Worm (Caenorhabditis elegans) whole organism, L4 larva: ENCODE measurements around the gene ZC190.6.

ENCODE experiments used
- F10B5.3 ChIP-seq: sonication (generic microtip); optimal IDR thresholded peaks from 2 replicates; lab custom pipeline; 2016; ENCODE audit warnings: mild to moderate bottlenecking, missing genetic modification characterization, missing compliant biosample characterization
- F26F4.8 ChIP-seq: fragments of 200-800 bp; sonication (Bioruptor generic); conservative IDR thresholded peaks from 2 replicates; pipeline ENCODE4 v1.3.6; 2022; ENCODE audit warnings: missing genetic modification characterization, missing compliant biosample characterization
- F37D6.2 ChIP-seq: sonication (generic microtip); optimal IDR thresholded peaks from 2 replicates; lab custom pipeline; 2016; ENCODE audit warnings: mild to moderate bottlenecking, missing genetic modification characterization, missing compliant biosample characterization
- F49E8.2 ChIP-seq: sonication (generic microtip); optimal IDR thresholded peaks from 2 replicates; lab custom pipeline; 2016; ENCODE audit warnings: missing compliant biosample characterization, mild to moderate bottlenecking, missing genetic modification characterization, borderline replicate concordance
- R02D3.7 ChIP-seq: fragments of 150-350 bp; sonication (generic microtip); optimal IDR thresholded peaks from 3 replicates; lab custom pipeline; 2014; ENCODE audit warnings: missing biosample characterization, missing genetic modification characterization
- T26A8.4 ChIP-seq: fragments of 200-800 bp; sonication (Bioruptor generic); IDR thresholded peaks from 2 replicates; pipeline ENCODE4 v1.3.6; 2022; ENCODE audit warnings: missing genetic modification characterization, missing compliant biosample characterization
- Y5F2A.4 ChIP-seq: fragments of 200-800 bp; sonication (Bioruptor generic); optimal IDR thresholded peaks from 2 replicates; lab custom pipeline; 2018; ENCODE audit warnings: mild to moderate bottlenecking, missing genetic modification characterization, missing compliant biosample characterization
- Y75B8A.6 ChIP-seq: fragments of 200-800 bp; sonication (Bioruptor generic); IDR thresholded peaks from 2 replicates; pipeline ENCODE4 v1.3.6; 2022; ENCODE audit warnings: missing genetic modification reagents, missing genetic modification characterization, missing compliant biosample characterization
- ZK337.2 ChIP-seq: fragments of 200-800 bp; sonication (Bioruptor generic); IDR thresholded peaks from 2 replicates; pipeline ENCODE4 v1.3.6; 2022; ENCODE audit warnings: missing genetic modification reagents, missing genetic modification characterization, missing compliant biosample characterization
- ZK546.5 ChIP-seq, 2 experiments: sonication (generic microtip); optimal IDR thresholded peaks; 2 replicates each; lab custom pipeline; 2017; ENCODE audit warnings: missing biosample characterization in 2 of 2, missing genetic modification characterization in 2 of 2
- aha-1 ChIP-seq: fragments of 150-350 bp; peaks from one replicate; lab custom pipeline; 2014; ENCODE audit warnings: missing biosample characterization, missing genetic modification characterization
- ama-1 ChIP-seq: fragments of 150-350 bp; optimal IDR thresholded peaks from 2 replicates; lab custom pipeline; 2014; ENCODE audit warnings: inconsistent platforms, mixed read lengths
- ceh-20 ChIP-seq: fragments of 200-800 bp; sonication (Bioruptor generic); IDR thresholded peaks from 2 replicates; pipeline ENCODE4 v1.3.6; 2022; ENCODE audit warnings: missing genetic modification reagents, missing genetic modification characterization, missing compliant biosample characterization
- ceh-28 ChIP-seq: fragments of 150-350 bp; optimal IDR thresholded peaks from 2 replicates; lab custom pipeline; 2014; ENCODE audit warnings: missing biosample characterization, missing genetic modification reagents, missing genetic modification characterization
- ceh-32 ChIP-seq: sonication (generic microtip); optimal IDR thresholded peaks from 2 replicates; lab custom pipeline; 2016; ENCODE audit warnings: mild to moderate bottlenecking, missing genetic modification characterization, missing compliant biosample characterization; ENCODE audit not compliant: poor library complexity
- ceh-62 ChIP-seq: sonication (generic microtip); optimal IDR thresholded peaks from 2 replicates; lab custom pipeline; 2017; ENCODE audit warnings: missing biosample characterization, missing genetic modification characterization
- ceh-82 ChIP-seq: sonication (generic microtip); optimal IDR thresholded peaks from 2 replicates; lab custom pipeline; 2017; ENCODE audit warnings: missing biosample characterization, missing genetic modification characterization
- daf-12 ChIP-seq: fragments of 150-350 bp; optimal IDR thresholded peaks from 2 replicates; lab custom pipeline; 2014; ENCODE audit warnings: missing biosample characterization, missing genetic modification reagents, missing genetic modification characterization
- daf-19 ChIP-seq: fragments of 200-800 bp; sonication (Bioruptor generic); conservative IDR thresholded peaks from 2 replicates; pipeline ENCODE4 v1.3.6; 2022; ENCODE audit warnings: missing genetic modification characterization, missing compliant biosample characterization
- dmd-6 ChIP-seq: fragments of 200-800 bp; sonication (Bioruptor generic); IDR thresholded peaks from 2 replicates; pipeline ENCODE4 v1.3.6; 2022; ENCODE audit warnings: missing genetic modification reagents, missing genetic modification characterization, missing compliant biosample characterization
- dmd-9 ChIP-seq: fragments of 200-800 bp; sonication (Bioruptor generic); IDR thresholded peaks from 2 replicates; pipeline ENCODE4 v1.3.6; 2022; ENCODE audit warnings: missing genetic modification reagents, missing genetic modification characterization, missing compliant biosample characterization
- dve-1 ChIP-seq: sonication (generic microtip); optimal IDR thresholded peaks from 2 replicates; lab custom pipeline; 2017; ENCODE audit warnings: antibody characterized with exemption, mild to moderate bottlenecking, missing genetic modification characterization, missing compliant biosample characterization; ENCODE audit not compliant: insufficient read depth
- egl-43 ChIP-seq: fragments of 200-800 bp; sonication (Bioruptor generic); IDR thresholded peaks from 2 replicates; pipeline ENCODE4 v1.3.6; 2022; ENCODE audit warnings: missing genetic modification reagents, missing genetic modification characterization, missing compliant biosample characterization
- gei-8 ChIP-seq: fragments of 200-800 bp; sonication (Bioruptor generic); optimal IDR thresholded peaks from 2 replicates; lab custom pipeline; 2018; ENCODE audit warnings: mild to moderate bottlenecking, missing genetic modification characterization, missing compliant biosample characterization
- hif-1 ChIP-seq, 2 experiments: sonication (generic microtip); optimal IDR thresholded peaks; 2 replicates each; lab custom pipeline; 2016 to 2017; ENCODE audit warnings: missing compliant biosample characterization in 2 of 2, missing genetic modification characterization in 2 of 2, missing genetic modification reagents in 2 of 2, missing genotype in 2 of 2, mild to moderate bottlenecking in 1 of 2
- hlh-30 ChIP-seq: sonication (generic microtip); optimal IDR thresholded peaks from 2 replicates; lab custom pipeline; 2017; ENCODE audit warnings: antibody characterized with exemption, mild to moderate bottlenecking, missing genetic modification characterization, missing compliant biosample characterization; ENCODE audit not compliant: insufficient read depth
- jun-1 ChIP-seq: fragments of 150-350 bp; optimal IDR thresholded peaks from 2 replicates; lab custom pipeline; 2014; ENCODE audit warnings: missing biosample characterization, missing genetic modification reagents, missing genetic modification characterization
- lin-13 ChIP-seq: fragments of 150-350 bp; optimal IDR thresholded peaks from 2 replicates; lab custom pipeline; 2014; ENCODE audit warnings: missing biosample characterization, missing genetic modification reagents, missing genetic modification characterization
- mdl-1 ChIP-seq, 2 experiments: fragments of 150-350 bp in 1 of 2; sonication (generic microtip) in 1 of 2; optimal IDR thresholded peaks; 2 replicates each; lab custom pipeline; 2014 to 2017; ENCODE audit warnings: missing biosample characterization in 2 of 2, missing genetic modification characterization in 2 of 2
- mdt-29 ChIP-seq: fragments of 200-800 bp; sonication (Bioruptor generic); IDR thresholded peaks from 2 replicates; pipeline ENCODE4 v1.3.6; 2022; ENCODE audit warnings: missing genetic modification reagents, missing genetic modification characterization, missing compliant biosample characterization
- nhr-11 ChIP-seq: fragments of 150-350 bp; optimal IDR thresholded peaks from 2 replicates; lab custom pipeline; 2014; ENCODE audit warnings: missing biosample characterization, missing genetic modification characterization
- nhr-237 ChIP-seq: sonication (generic microtip); optimal IDR thresholded peaks from 2 replicates; lab custom pipeline; 2017; ENCODE audit warnings: missing biosample characterization, missing genetic modification characterization
- nhr-28 ChIP-seq: fragments of 150-350 bp; optimal IDR thresholded peaks from 2 replicates; lab custom pipeline; 2014; ENCODE audit warnings: missing biosample characterization, missing genetic modification characterization
- nhr-48 ChIP-seq: sonication (generic microtip); optimal IDR thresholded peaks from 2 replicates; lab custom pipeline; 2016; ENCODE audit warnings: mild to moderate bottlenecking, missing genetic modification characterization, missing compliant biosample characterization
- nhr-76 ChIP-seq: fragments of 150-350 bp; optimal IDR thresholded peaks from 2 replicates; lab custom pipeline; 2014; ENCODE audit warnings: missing biosample characterization, missing genetic modification characterization
- rbr-2 ChIP-seq: sonication (generic microtip); optimal IDR thresholded peaks from 2 replicates; lab custom pipeline; 2016; ENCODE audit warnings: missing genotype, missing genetic modification characterization, missing compliant biosample characterization
- saeg-2 ChIP-seq: fragments of 200-800 bp; sonication (Bioruptor generic); IDR thresholded peaks from 2 replicates; pipeline ENCODE4 v1.3.6; 2022; ENCODE audit warnings: missing genetic modification reagents, missing genetic modification characterization, missing compliant biosample characterization
- sdz-12 ChIP-seq: fragments of 200-800 bp; sonication (Bioruptor generic); optimal IDR thresholded peaks from 2 replicates; lab custom pipeline; 2018; ENCODE audit warnings: mild to moderate bottlenecking, missing genetic modification characterization, missing compliant biosample characterization
- tra-1 ChIP-seq: fragments of 200-800 bp; sonication (Bioruptor generic); IDR thresholded peaks from 2 replicates; pipeline ENCODE4 v1.3.6; 2022; ENCODE audit warnings: missing genetic modification reagents, missing genetic modification characterization, missing compliant biosample characterization
- unc-130 ChIP-seq: sonication (generic microtip); optimal IDR thresholded peaks from 2 replicates; lab custom pipeline; 2016; ENCODE audit warnings: missing genetic modification reagents, missing genetic modification characterization, missing compliant biosample characterization
- unc-62 ChIP-seq, 3 experiments: fragments of 150-350 bp in 1 of 3; sonication (generic microtip); optimal IDR thresholded peaks in 2 of 3; peaks in 1 of 3; 1 replicate in 1 of 3; 2 replicates in 2 of 3; lab custom pipeline; 2014 to 2017; ENCODE audit warnings: missing biosample characterization in 3 of 3, missing genetic modification characterization in 3 of 3, missing genetic modification reagents in 3 of 3, missing genotype in 1 of 3
- ztf-7 ChIP-seq: fragments of 150-350 bp; optimal IDR thresholded peaks from 2 replicates; lab custom pipeline; 2014; ENCODE audit warnings: missing biosample characterization, missing genetic modification characterization

ZC190.6 gene

DNA sequence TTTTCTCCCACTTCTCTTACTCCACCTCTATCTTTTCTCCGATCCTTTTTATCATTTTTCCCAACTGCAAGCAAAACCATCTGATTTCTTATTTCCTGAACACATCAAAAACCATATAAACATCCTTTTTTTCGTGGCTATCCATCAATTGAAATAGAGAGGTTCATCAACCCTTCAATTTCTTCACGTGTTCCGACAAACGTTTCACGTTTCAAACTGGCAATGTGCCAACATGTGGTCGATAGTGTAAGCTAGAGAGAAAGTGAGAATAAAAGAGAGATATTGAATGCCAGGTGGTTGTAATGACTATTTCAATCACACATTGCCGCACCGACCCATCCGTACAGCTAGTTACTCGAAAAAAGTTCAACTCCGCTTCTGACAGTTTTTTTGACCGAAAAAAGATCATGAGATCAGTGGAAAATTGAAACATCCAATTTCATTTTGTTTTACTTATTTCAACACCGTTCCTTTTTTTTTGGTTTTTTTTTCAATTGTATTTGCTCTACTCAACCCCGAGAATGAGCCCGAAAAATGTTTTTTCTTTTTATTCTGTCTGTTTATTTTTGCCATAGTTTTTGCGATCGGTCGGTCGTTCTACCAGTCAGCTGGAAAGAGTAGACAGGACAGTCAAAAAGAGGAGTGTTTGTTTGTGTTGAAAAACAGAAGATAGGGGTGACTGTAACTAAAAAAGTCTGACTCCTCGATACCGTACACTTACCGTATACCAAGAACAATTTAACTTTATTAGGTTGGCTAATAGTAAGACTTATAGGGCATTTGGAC lies 18.3 kb downstream of the ZC190.6 start (continued):
- TF ChIP-seq mdl-1 (tag; optimal IDR thresholded peaks at IDR 0.05; lab: Kevin White, UChicago) = peak; percentile 21 to 65
- no peak for TF ChIP-seq egl-43 (GFP tag; lab: Robert Waterston, UW)
- TF ChIP-seq ZK546.5 (tag; optimal IDR thresholded peaks at IDR 0.05; lab: Kevin White, UChicago) = no peak
- TF ChIP-seq nhr-11 (tag; lab: Kevin White, UChicago) = peak; percentile 42
- TF ChIP-seq nhr-48 (tag; lab: Kevin White, UChicago) = peak; percentile 14
- TF ChIP-seq nhr-237 (tag; lab: Kevin White, UChicago) = no peak
- no peak for TF ChIP-seq ama-1 (lab: Kevin White, UChicago)
- peak; percentile 67 for TF ChIP-seq hlh-30 (tag; lab: Kevin White, UChicago)
- no peak for TF ChIP-seq jun-1 (tag; lab: Kevin White, UChicago)
- no peak for TF ChIP-seq daf-19 (GFP tag; lab: Robert Waterston, UW)
- TF ChIP-seq F26F4.8 (GFP tag; lab: Robert Waterston, UW) = no peak
- TF ChIP-seq F37D6.2 (tag; lab: Kevin White, UChicago) = no peak
- TF ChIP-seq sdz-12 = no peak
- no peak for TF ChIP-seq dmd-9 (GFP tag; lab: Robert Waterston, UW)
- TF ChIP-seq ceh-82 (tag; lab: Kevin White, UChicago) = no peak
- TF ChIP-seq aha-1 (tag; lab: Kevin White, UChicago) = peak; percentile 56
- no peak for TF ChIP-seq F49E8.2 (tag; lab: Kevin White, UChicago)
- no peak for TF ChIP-seq F10B5.3 (tag; lab: Kevin White, UChicago)
- no peak for TF ChIP-seq ztf-7 (tag; lab: Kevin White, UChicago)
- TF ChIP-seq R02D3.7 (tag; lab: Kevin White, UChicago) = no peak
- no peak for TF ChIP-seq nhr-76 (tag; lab: Kevin White, UChicago)
- TF ChIP-seq ceh-32 = no peak
- peak; percentile 0 for TF ChIP-seq gei-8
- 0 out of 2 replicates have a peak, but pooled peaks have one; percentile 56 for TF ChIP-seq tra-1
- TF ChIP-seq ceh-20 (GFP tag; lab: Robert Waterston, UW) = peak; percentile 57; the same call in 1 of the 2 replicates
- no peak for TF ChIP-seq Y75B8A.6 (GFP tag; lab: Robert Waterston, UW)

DNA sequence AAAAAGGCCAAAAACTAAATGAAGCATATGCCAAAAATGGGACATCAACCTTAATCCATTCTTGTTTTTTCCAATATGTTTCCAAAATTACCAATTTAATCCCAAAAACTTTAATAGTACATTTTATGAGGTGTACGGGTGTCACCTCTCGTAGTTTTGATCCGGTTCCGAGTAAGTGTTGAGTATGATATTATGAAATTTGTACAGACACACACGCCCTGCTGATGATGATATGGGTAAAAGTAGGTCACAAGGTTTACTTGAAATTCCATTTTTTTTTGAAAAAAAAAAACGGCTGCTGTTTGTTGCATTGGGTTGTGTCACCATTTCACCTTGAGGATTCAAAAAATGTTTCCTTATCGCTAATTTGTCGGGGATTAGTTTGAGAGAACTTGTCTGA lies 19.2 kb downstream of the ZC190.6 start:
- TF ChIP-seq dmd-6 (GFP tag; lab: Robert Waterston, UW) (peak; percentile 34), ceh-62 (no peak), hlh-30 (tag; lab: Kevin White, UChicago) (peak; percentile 57), jun-1 (tag; lab: Kevin White, UChicago) (no peak), T26A8.4 (GFP tag; lab: Robert Waterston, UW) (no peak), sdz-12 (no peak), rbr-2 (tag; lab: Kevin White, UChicago) (no peak), nhr-28 (tag; lab: Kevin White, UChicago) (peak; percentile 7), dve-1 (peak; percentile 11), F26F4.8 (GFP tag; lab: Robert Waterston, UW) (no peak), Y5F2A.4 (GFP tag; lab: Kevin White, UChicago) (no peak), tra-1 (0 out of 2 replicates have a peak, but pooled peaks have one; percentile 5), unc-62 (GFP tag; optimal IDR thresholded peaks at IDR 0.05 in 1 of 2; lab: Kevin White, UChicago) (no peak), unc-62 (tag; optimal IDR thresholded peaks at IDR 0.05; lab: Kevin White, UChicago) (no peak), ceh-28 (tag; lab: Kevin White, UChicago) (no peak), saeg-2 (no peak), mdt-29 (GFP tag; lab: Robert Waterston, UW) (no peak), lin-13 (GFP tag; lab: Kevin White, UChicago) (no peak), hif-1 (tag; optimal IDR thresholded peaks at IDR 0.05; lab: Kevin White, UChicago) (no peak), daf-12 (tag; lab: Kevin White, UChicago) (no peak), ZK337.2 (GFP tag; lab: Robert Waterston, UW) (no peak), unc-130 (GFP tag; lab: Kevin White, UChicago) (no peak)
